Worm (Caenorhabditis elegans) whole organism, L3 larva: ENCODE results near the gene ttr-2.
A peak's percentile ranks its signal among the peaks of the same experiment; 100 is the strongest.

ENCODE experiments used
- ama-1 ChIP-seq: fragments of 150-350 bp; optimal IDR thresholded peaks from 2 replicates; lab custom pipeline; 2018
- ceh-28 ChIP-seq: fragments of 150-350 bp; optimal IDR thresholded peaks from 2 replicates; lab custom pipeline; 2014; ENCODE audit warnings: missing biosample characterization, missing genetic modification reagents, missing genetic modification characterization
- ceh-82 ChIP-seq: fragments of 150-350 bp; optimal IDR thresholded peaks from 2 replicates; lab custom pipeline; 2014; ENCODE audit warnings: missing biosample characterization, missing genetic modification characterization
- hmg-11 ChIP-seq: sonication (generic microtip); optimal IDR thresholded peaks from 2 replicates; lab custom pipeline; 2016; ENCODE audit warnings: missing genetic modification characterization, missing compliant biosample characterization
- lin-15B ChIP-seq: fragments of 150-350 bp; optimal IDR thresholded peaks from 2 replicates; lab custom pipeline; 2014; ENCODE audit warnings: missing biosample characterization, missing genetic modification characterization
- lin-39 ChIP-seq: fragments of 150-350 bp; optimal IDR thresholded peaks from 2 replicates; lab custom pipeline; 2018; ENCODE audit warnings: missing biosample characterization, missing genetic modification reagents, missing genetic modification characterization
- nhr-12 ChIP-seq: fragments of 150-350 bp; optimal IDR thresholded peaks from 2 replicates; lab custom pipeline; 2014; ENCODE audit warnings: missing biosample characterization, missing genetic modification characterization
- pha-4 ChIP-seq: fragments of 150-350 bp; optimal IDR thresholded peaks from 2 replicates; lab custom pipeline; 2014; ENCODE audit warnings: missing biosample characterization, missing genetic modification reagents, missing genetic modification characterization
- tbx-2 ChIP-seq: sonication (generic microtip); optimal IDR thresholded peaks from 2 replicates; lab custom pipeline; 2016; ENCODE audit warnings: mild to moderate bottlenecking, missing genetic modification characterization, missing compliant biosample characterization
- unc-62 ChIP-seq: fragments of 150-350 bp; sonication (generic microtip); optimal IDR thresholded peaks from 4 replicates; lab custom pipeline; 2014; ENCODE audit warnings: missing biosample characterization, missing genetic modification reagents, missing genetic modification characterization
- ztf-11 ChIP-seq: fragments of 150-350 bp; optimal IDR thresholded peaks from 2 replicates; lab custom pipeline; 2014; ENCODE audit warnings: missing biosample characterization, missing genetic modification characterization
- ztf-4 ChIP-seq: fragments of 150-350 bp; optimal IDR thresholded peaks from 2 replicates; lab custom pipeline; 2014; ENCODE audit warnings: missing biosample characterization, missing genetic modification characterization

ce11 chrIII:9946806-9947419 lies 19.3 kb downstream of the ttr-2 start, which contains the start of gene K03H1.7:
- TF ChIP-seq nhr-12 = no peak
- TF ChIP-seq unc-62 (GFP tag; lab: Kevin White, UChicago) = no peak
- no peak for TF ChIP-seq ceh-82 (tag; lab: Kevin White, UChicago)
- TF ChIP-seq lin-15B (tag; lab: Kevin White, UChicago) = peak; percentile 73
- TF ChIP-seq hmg-11 (tag; lab: Kevin White, UChicago) = no peak
- no peak for TF ChIP-seq ztf-11 (tag; lab: Kevin White, UChicago)
- no peak for TF ChIP-seq ama-1 (lab: Kevin White, UChicago)
- TF ChIP-seq lin-39 (tag; lab: Kevin White, UChicago) = no peak
- TF ChIP-seq ztf-4 (tag; lab: Kevin White, UChicago) = no peak
- TF ChIP-seq ceh-28 (tag; lab: Kevin White, UChicago) = no peak
- TF ChIP-seq tbx-2 (tag; lab: Kevin White, UChicago) = no peak
- TF ChIP-seq pha-4 (tag; lab: Kevin White, UChicago) = no peak
